Fruit fly (Drosophila melanogaster) whole organism, prepupa: ENCODE results near the gene CG11723.

Source experiments
- Blimp-1 ChIP-seq: fragments of 200-800 bp; sonication (Bioruptor generic); optimal IDR thresholded peaks from 3 replicates; lab custom pipeline; 2017; ENCODE audit warnings: missing biosample characterization, missing genetic modification characterization, mild to moderate bottlenecking, moderate library complexity, missing genetic modification reagents
- CG16779 ChIP-seq: fragments of 200-800 bp; sonication (Bioruptor generic); optimal IDR thresholded peaks from 3 replicates; lab custom pipeline; 2017; ENCODE audit warnings: missing biosample characterization, mild to moderate bottlenecking, missing genetic modification characterization
- CG3032 ChIP-seq: fragments of 200-800 bp; optimal IDR thresholded peaks from 2 replicates; lab custom pipeline; 2019; ENCODE audit warnings: missing biosample characterization, mild to moderate bottlenecking, missing genetic modification characterization, moderate library complexity
- CG34406 ChIP-seq: fragments of 200-800 bp; sonication (Bioruptor generic); optimal IDR thresholded peaks from 3 replicates; lab custom pipeline; 2016; ENCODE audit warnings: missing biosample characterization, missing genetic modification characterization
- CG3919 ChIP-seq: fragments of 200-800 bp; sonication (Bioruptor generic); optimal IDR thresholded peaks from 3 replicates; lab custom pipeline; 2016; ENCODE audit warnings: missing biosample characterization, missing genetic modification characterization
- CG8632 ChIP-seq: fragments of 200-800 bp; sonication (Bioruptor generic); optimal IDR thresholded peaks from 3 replicates; lab custom pipeline; 2016; ENCODE audit warnings: missing biosample characterization, missing genetic modification characterization
- Gug ChIP-seq: fragments of 200-800 bp; sonication (Bioruptor generic); IDR thresholded peaks from 2 replicates; pipeline ENCODE4 v1.3.6; 2022; ENCODE audit warnings: missing biosample characterization, missing genetic modification characterization
- Hr39 ChIP-seq: fragments of 200-800 bp; sonication (Bioruptor generic); optimal IDR thresholded peaks from 2 replicates; lab custom pipeline; 2016; ENCODE audit warnings: missing biosample characterization, missing genetic modification characterization
- Sox14 ChIP-seq: fragments of 200-800 bp; sonication (Bioruptor generic); optimal IDR thresholded peaks from 3 replicates; lab custom pipeline; 2016; ENCODE audit warnings: missing biosample characterization, missing genetic modification characterization
- dac ChIP-seq: fragments of 200-800 bp; sonication (Bioruptor generic); optimal IDR thresholded peaks from 2 replicates; lab custom pipeline; 2017; ENCODE audit warnings: missing biosample characterization, mild to moderate bottlenecking, missing genetic modification characterization
- eg ChIP-seq: fragments of 200-800 bp; sonication (Bioruptor generic); IDR thresholded peaks from 3 replicates; pipeline ENCODE4 v1.3.6; 2022; ENCODE audit warnings: missing biosample characterization, missing genetic modification characterization
- salr ChIP-seq, 2 experiments: fragments of 200-800 bp; sonication (Bioruptor generic); optimal IDR thresholded peaks; 3 replicates each; lab custom pipeline; 2016 to 2018; ENCODE audit warnings: missing biosample characterization in 2 of 2, missing genetic modification characterization in 2 of 2, mild to moderate bottlenecking in 1 of 2
- svp ChIP-seq: fragments of 200-800 bp; sonication (Bioruptor generic); peaks from one replicate; lab custom pipeline; 2016; ENCODE audit warnings: missing biosample characterization, missing genetic modification characterization
- topi ChIP-seq: fragments of 200-800 bp; sonication (Bioruptor generic); optimal IDR thresholded peaks from 3 replicates; lab custom pipeline; 2016; ENCODE audit warnings: missing biosample characterization, missing genetic modification characterization

DNA sequence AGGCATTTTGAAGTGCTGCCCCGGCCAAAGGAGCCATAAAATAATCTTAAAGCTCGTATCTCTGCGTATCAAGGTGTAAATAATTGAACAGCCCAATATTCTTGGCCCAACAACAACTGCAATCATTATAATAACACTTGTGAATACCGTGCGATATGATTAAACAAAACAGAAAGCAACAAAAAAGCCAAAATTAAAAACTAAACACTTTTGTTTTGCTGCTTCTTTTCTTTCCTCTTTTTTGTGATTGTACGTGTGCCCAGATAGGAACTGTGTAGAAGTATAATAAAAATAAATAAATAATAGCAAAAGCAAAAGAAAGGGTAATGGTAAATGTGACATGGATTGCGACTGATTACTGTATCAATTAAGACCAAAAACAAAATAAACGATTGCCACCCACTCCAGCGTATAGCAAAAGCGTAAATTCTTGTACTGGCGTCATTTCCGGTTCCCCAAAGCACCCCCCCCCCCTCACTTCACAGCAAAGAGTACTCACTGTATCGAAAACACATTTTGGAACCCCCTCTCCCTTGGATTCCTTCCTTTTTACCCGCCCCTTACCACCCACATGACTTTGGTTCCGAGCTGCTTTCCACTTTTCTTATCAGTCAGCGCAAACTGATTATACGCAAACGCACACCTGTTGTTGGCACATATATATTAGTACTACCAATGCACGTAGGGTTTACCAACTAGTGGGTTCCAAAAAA lies 24.4 kb upstream of the CG11723 start:
- TF ChIP-seq Blimp-1: no peak
- no peak for TF ChIP-seq topi
- no peak for TF ChIP-seq svp (GFP tag; lab: Kevin White, UChicago)
- no peak for TF ChIP-seq CG3032 (tag; lab: Kevin White, UChicago)
- no peak for TF ChIP-seq CG34406
- no peak for TF ChIP-seq Gug (GFP tag; lab: Robert Waterston, UW)
- no peak for TF ChIP-seq salr (GFP tag; optimal IDR thresholded peaks at IDR 0.05; lab: Kevin White, UChicago)
- TF ChIP-seq CG3919: no peak
- TF ChIP-seq Sox14 (GFP tag; lab: Kevin White, UChicago): no peak
- TF ChIP-seq dac: no peak
- no peak for TF ChIP-seq Hr39
- TF ChIP-seq eg (GFP tag; lab: Robert Waterston, UW): no peak
- TF ChIP-seq CG16779: no peak
- TF ChIP-seq CG8632 (GFP tag; lab: Kevin White, UChicago): no peak
